Fruit fly (Drosophila melanogaster) whole organism, embryonic: ENCODE results near the gene Ilk.

Source experiments
- Asciz ChIP-seq: fragments of 200-800 bp; sonication (Bioruptor generic); optimal IDR thresholded peaks from 2 replicates; lab custom pipeline; 2017; ENCODE audit warnings: missing biosample characterization, mild to moderate bottlenecking, missing genetic modification characterization, missing genetic modification reagents
- C15 ChIP-seq: fragments of 200-800 bp; sonication (Bioruptor generic); IDR thresholded peaks from 3 replicates; pipeline ENCODE4 v1.3.6; 2022; ENCODE audit warnings: missing biosample characterization, missing genetic modification characterization
- CG11247 ChIP-seq: fragments of 200-800 bp; sonication (Bioruptor generic); IDR thresholded peaks from 2 replicates; pipeline ENCODE4 v1.3.6; 2022; ENCODE audit warnings: missing biosample characterization, missing genetic modification characterization
- CG13296 ChIP-seq: fragments of 200-800 bp; sonication (Bioruptor generic); optimal IDR thresholded peaks from 3 replicates; lab custom pipeline; 2018; ENCODE audit warnings: missing biosample characterization, mild to moderate bottlenecking, missing genetic modification characterization
- CG14050 ChIP-seq: fragments of 200-800 bp; sonication (Bioruptor generic); IDR thresholded peaks from 3 replicates; pipeline ENCODE4 v1.3.6; 2022; ENCODE audit warnings: missing biosample characterization, missing genetic modification characterization
- CG14441 ChIP-seq: fragments of 200-800 bp; sonication (Bioruptor generic); IDR thresholded peaks from 2 replicates; pipeline ENCODE4 v1.3.6; 2022; ENCODE audit warnings: missing biosample characterization, missing genetic modification characterization
- CG16863 ChIP-seq: fragments of 200-800 bp; sonication (Bioruptor generic); optimal IDR thresholded peaks from 3 replicates; lab custom pipeline; 2016; ENCODE audit warnings: missing biosample characterization, missing genetic modification characterization
- CG17359 ChIP-seq: fragments of 200-800 bp; sonication (Bioruptor generic); optimal IDR thresholded peaks from 3 replicates; lab custom pipeline; 2018; ENCODE audit warnings: missing biosample characterization, mild to moderate bottlenecking, missing genetic modification characterization, moderate library complexity
- CG17568 ChIP-seq: fragments of 200-800 bp; sonication (Bioruptor generic); optimal IDR thresholded peaks from 2 replicates; lab custom pipeline; 2018; ENCODE audit warnings: missing biosample characterization, mild to moderate bottlenecking, missing genetic modification characterization, moderate library complexity
- CG18262 ChIP-seq: fragments of 200-800 bp; optimal IDR thresholded peaks from 3 replicates; lab custom pipeline; 2019; ENCODE audit warnings: missing biosample characterization, mild to moderate bottlenecking, missing genetic modification characterization, moderate library complexity
- CG2712 ChIP-seq: fragments of 200-800 bp; optimal IDR thresholded peaks from 3 replicates; lab custom pipeline; 2019; ENCODE audit warnings: missing biosample characterization, mild to moderate bottlenecking, missing genetic modification characterization, moderate library complexity
- CG31441 ChIP-seq: fragments of 200-800 bp; sonication (Bioruptor generic); IDR thresholded peaks from 2 replicates; pipeline ENCODE4 v1.3.6; 2022; ENCODE audit warnings: missing biosample characterization, missing genetic modification characterization
- CG34224 ChIP-seq: fragments of 200-800 bp; sonication (Bioruptor generic); IDR thresholded peaks from 3 replicates; pipeline ENCODE4 v1.3.6; 2022; ENCODE audit warnings: missing biosample characterization, missing genetic modification characterization; ENCODE audit not compliant: partially characterized antibody
- CG4820 ChIP-seq: fragments of 200-800 bp; sonication (Bioruptor generic); optimal IDR thresholded peaks from 3 replicates; lab custom pipeline; 2016; ENCODE audit warnings: missing biosample characterization, missing genetic modification characterization
- CG7357 ChIP-seq: fragments of 200-800 bp; sonication (Bioruptor generic); IDR thresholded peaks from 3 replicates; pipeline ENCODE4 v1.3.6; 2022; ENCODE audit warnings: missing biosample characterization, missing genetic modification characterization
- CG7839 ChIP-seq: fragments of 200-800 bp; sonication (Bioruptor generic); optimal IDR thresholded peaks from 3 replicates; lab custom pipeline; 2018; ENCODE audit warnings: missing biosample characterization, mild to moderate bottlenecking, missing genetic modification characterization, moderate library complexity
- CG8290 ChIP-seq, 3 experiments: fragments of 200-800 bp; sonication (Bioruptor generic); optimal IDR thresholded peaks; 2 replicates each; lab custom pipeline; 2016 to 2019; ENCODE audit warnings: missing biosample characterization in 3 of 3, missing genetic modification characterization in 3 of 3, mild to moderate bottlenecking in 2 of 3, moderate library complexity in 1 of 3
- CoRest ChIP-seq: fragments of 200-800 bp; sonication (Bioruptor generic); optimal IDR thresholded peaks from 3 replicates; lab custom pipeline; 2018; ENCODE audit warnings: missing biosample characterization, mild to moderate bottlenecking, missing genetic modification characterization, moderate library complexity
- Drgx ChIP-seq: fragments of 200-800 bp; sonication (Bioruptor generic); IDR thresholded peaks from 2 replicates; pipeline ENCODE4 v1.3.6; 2022; ENCODE audit warnings: missing biosample characterization, missing genetic modification characterization
- E2f2 ChIP-seq: fragments of 200-800 bp; sonication (Bioruptor generic); IDR thresholded peaks from 2 replicates; pipeline ENCODE4 v1.3.6; 2022; ENCODE audit warnings: missing biosample characterization, missing genetic modification characterization
- Ets65A ChIP-seq: fragments of 200-800 bp; sonication (Bioruptor generic); peaks from one replicate; lab custom pipeline; 2016; ENCODE audit warnings: missing biosample characterization, missing genetic modification characterization
- Med ChIP-seq: fragments of 200-800 bp; sonication (Bioruptor generic); peaks from one replicate; lab custom pipeline; 2016; ENCODE audit warnings: missing biosample characterization, missing genetic modification characterization, mild to moderate bottlenecking, inconsistent platforms, moderate library complexity
- Mrtf ChIP-seq: fragments of 200-800 bp; sonication (Bioruptor generic); IDR thresholded peaks from 3 replicates; pipeline ENCODE4 v1.3.6; 2022; ENCODE audit warnings: missing biosample characterization, missing genetic modification characterization
- NfI ChIP-seq: fragments of 200-800 bp; sonication (Bioruptor generic); optimal IDR thresholded peaks from 3 replicates; lab custom pipeline; 2018; ENCODE audit warnings: missing biosample characterization, mild to moderate bottlenecking, missing genetic modification characterization, moderate library complexity
- Sox100B ChIP-seq: fragments of 200-800 bp; sonication (Bioruptor generic); optimal IDR thresholded peaks from 3 replicates; lab custom pipeline; 2018; ENCODE audit warnings: missing biosample characterization, mild to moderate bottlenecking, missing genetic modification characterization
- Sox102F ChIP-seq: fragments of 200-800 bp; sonication (Bioruptor generic); optimal IDR thresholded peaks from 2 replicates; lab custom pipeline; 2018; ENCODE audit warnings: missing biosample characterization, mild to moderate bottlenecking, missing genetic modification characterization, moderate library complexity
- Stat92E ChIP-seq, 3 experiments: fragments of >200 bp in 2 of 3; fragments of 200-800 bp in 1 of 3; sonication (Bioruptor generic) in 1 of 3; optimal IDR thresholded peaks; 2 replicates each; lab custom pipeline; 2017 to 2019; ENCODE audit warnings: missing biosample characterization in 3 of 3, missing genetic modification characterization in 3 of 3, mild to moderate bottlenecking in 1 of 3, moderate library complexity in 1 of 3
- Xrp1 ChIP-seq: fragments of 200-800 bp; sonication (Bioruptor generic); IDR thresholded peaks from 2 replicates; pipeline ENCODE4 v1.3.6; 2022; ENCODE audit warnings: missing biosample characterization, missing genetic modification characterization
- amos ChIP-seq: fragments of 200-800 bp; sonication (Bioruptor generic); IDR thresholded peaks from 2 replicates; pipeline ENCODE4 v1.3.6; 2022; ENCODE audit warnings: missing biosample characterization, missing genetic modification characterization; ENCODE audit not compliant: partially characterized antibody
- cas ChIP-seq: fragments of 200-800 bp; sonication (Bioruptor generic); IDR thresholded peaks from 2 replicates; pipeline ENCODE4 v1.3.6; 2022; ENCODE audit warnings: missing biosample characterization, missing genetic modification characterization
- dmrt99B ChIP-seq: fragments of 200-800 bp; sonication (Bioruptor generic); optimal IDR thresholded peaks from 2 replicates; lab custom pipeline; 2018; ENCODE audit warnings: missing biosample characterization, mild to moderate bottlenecking, missing genetic modification characterization, moderate library complexity
- dysf ChIP-seq: fragments of 200-800 bp; sonication (Bioruptor generic); IDR thresholded peaks from 3 replicates; pipeline ENCODE4 v1.3.6; 2022; ENCODE audit warnings: missing biosample characterization, missing genetic modification characterization
- ems ChIP-seq: fragments of 200-800 bp; sonication (Bioruptor generic); optimal IDR thresholded peaks from 3 replicates; lab custom pipeline; 2016; ENCODE audit warnings: missing biosample characterization, missing genetic modification characterization
- eve ChIP-seq, 2 experiments: fragments of >200 bp; optimal IDR thresholded peaks; 2 replicates each; lab custom pipeline; 2017; ENCODE audit warnings: missing biosample characterization in 2 of 2, missing genetic modification characterization in 2 of 2
- ewg ChIP-seq: fragments of 200-800 bp; sonication (Bioruptor generic); optimal IDR thresholded peaks from 3 replicates; lab custom pipeline; 2017; ENCODE audit warnings: mild to moderate bottlenecking, missing biosample characterization, missing genetic modification reagents, missing genetic modification characterization
- gce ChIP-seq: fragments of 200-800 bp; sonication (Bioruptor generic); IDR thresholded peaks from 3 replicates; pipeline ENCODE4 v1.3.6; 2022; ENCODE audit warnings: missing biosample characterization, missing genetic modification characterization
- gem ChIP-seq: fragments of 200-800 bp; sonication (Bioruptor generic); optimal IDR thresholded peaks from 2 replicates; lab custom pipeline; 2019; ENCODE audit warnings: missing biosample characterization, mild to moderate bottlenecking, missing genetic modification characterization, moderate library complexity
- mirr ChIP-seq: fragments of 200-800 bp; sonication (Bioruptor generic); optimal IDR thresholded peaks from 3 replicates; lab custom pipeline; 2018; ENCODE audit warnings: missing biosample characterization, mild to moderate bottlenecking, missing genetic modification characterization
- nau ChIP-seq: fragments of 200-800 bp; sonication (Bioruptor generic); optimal IDR thresholded peaks from 3 replicates; lab custom pipeline; 2017; ENCODE audit warnings: missing biosample characterization, mild to moderate bottlenecking, missing genetic modification characterization, missing genetic modification reagents
- phol ChIP-seq: fragments of 200-800 bp; sonication (Bioruptor generic); optimal IDR thresholded peaks from 3 replicates; lab custom pipeline; 2018; ENCODE audit warnings: missing biosample characterization, mild to moderate bottlenecking, missing genetic modification characterization, moderate library complexity
- row ChIP-seq: fragments of 200-800 bp; sonication (Bioruptor generic); IDR thresholded peaks from 3 replicates; pipeline ENCODE4 v1.3.6; 2022; ENCODE audit warnings: missing biosample characterization, missing genetic modification characterization
- sens ChIP-seq: fragments of 200-800 bp; sonication (Bioruptor generic); peaks from one replicate; lab custom pipeline; 2016; ENCODE audit warnings: missing biosample characterization, missing genetic modification characterization
- sob ChIP-seq: fragments of 200-800 bp; sonication (Bioruptor generic); IDR thresholded peaks from 2 replicates; pipeline ENCODE4 v1.3.6; 2022; ENCODE audit warnings: missing biosample characterization, missing genetic modification characterization
- sr ChIP-seq: fragments of 200-800 bp; sonication (Bioruptor generic); IDR thresholded peaks from 3 replicates; pipeline ENCODE4 v1.3.6; 2022; ENCODE audit warnings: missing biosample characterization, missing genetic modification characterization
- sug ChIP-seq: fragments of 200-800 bp; optimal IDR thresholded peaks from 2 replicates; lab custom pipeline; 2019; ENCODE audit warnings: missing biosample characterization, mild to moderate bottlenecking, missing genetic modification characterization, moderate library complexity
- toy ChIP-seq: fragments of 200-800 bp; sonication (Bioruptor generic); IDR thresholded peaks from 2 replicates; pipeline ENCODE4 v1.3.6; 2022; ENCODE audit warnings: missing biosample characterization, missing genetic modification characterization
- ttk ChIP-seq: fragments of 200-800 bp; sonication (Bioruptor generic); IDR thresholded peaks from 2 replicates; pipeline ENCODE4 v2.1.2; 2022; ENCODE audit warnings: missing biosample characterization, missing genetic modification characterization
- zf30C ChIP-seq: fragments of 200-800 bp; sonication (Bioruptor generic); optimal IDR thresholded peaks from 3 replicates; lab custom pipeline; 2018; ENCODE audit warnings: missing biosample characterization, mild to moderate bottlenecking, missing genetic modification characterization

Gene Ilk

dm6 chr3L:21200587-21200986, 16.1 kb upstream of the Ilk start (continued):
- TF ChIP-seq amos, result no peak
- no peak for TF ChIP-seq zf30C (GFP tag; lab: Kevin White, UChicago)
- 0 out of 2 replicates have a peak, but pooled peaks have one; percentile 9 for TF ChIP-seq toy (GFP tag; lab: Robert Waterston, UW)
- peak; percentile 53; the same call in 1 of the 2 replicates for TF ChIP-seq ttk (GFP tag; lab: Robert Waterston, UW)
- TF ChIP-seq CG16863 (GFP tag; lab: Kevin White, UChicago), result no peak
- TF ChIP-seq nau (GFP tag; lab: Kevin White, UChicago), result no peak
- TF ChIP-seq CG4820 (GFP tag; lab: Kevin White, UChicago), result no peak
- no peak for TF ChIP-seq CG34224
- TF ChIP-seq NfI (GFP tag; lab: Kevin White, UChicago), result peak; percentile 7
- peak; percentile 5 for TF ChIP-seq dmrt99B (tag; lab: Kevin White, UChicago)
- peak; percentile 22 for TF ChIP-seq CG7839 (tag; lab: Kevin White, UChicago)
- TF ChIP-seq CoRest (tag; lab: Kevin White, UChicago), result no peak
- TF ChIP-seq gce (GFP tag; lab: Robert Waterston, UW), result 0 out of 3 replicates have a peak, but pooled peaks have one; percentile 55
- TF ChIP-seq Sox100B (GFP tag; lab: Kevin White, UChicago), result peak; percentile 8
- 0 out of 3 replicates have a peak, but pooled peaks have one; percentile 18 for TF ChIP-seq dysf (GFP tag; lab: Robert Waterston, UW)
- no peak for TF ChIP-seq sens (GFP tag; lab: Kevin White, UChicago)
- TF ChIP-seq Xrp1 (GFP tag; lab: Robert Waterston, UW), result 0 out of 2 replicates have a peak, but pooled peaks have one; percentile 38
- no peak for TF ChIP-seq eve (GFP tag; optimal IDR thresholded peaks at IDR 0.05; lab: Kevin White, UChicago)
- 0 out of 2 replicates have a peak, but pooled peaks have one; percentile 25 for TF ChIP-seq CG31441 (GFP tag; lab: Robert Waterston, UW)
- TF ChIP-seq CG17359 (tag; lab: Kevin White, UChicago), result peak; percentile 16
- peak; percentile 23 for TF ChIP-seq CG2712 (tag; lab: Kevin White, UChicago)
- TF ChIP-seq Drgx (GFP tag; lab: Robert Waterston, UW), result 0 out of 2 replicates have a peak, but pooled peaks have one; percentile 19
- peak; percentile 24 for TF ChIP-seq Sox102F
- 0 out of 3 replicates have a peak, but pooled peaks have one; percentile 10 for TF ChIP-seq sr (GFP tag; lab: Robert Waterston, UW)
- TF ChIP-seq Ets65A (GFP tag; lab: Kevin White, UChicago), result peak; percentile 13
- TF ChIP-seq phol (tag; lab: Kevin White, UChicago), result peak; percentile 20
- peak; percentile 17 for TF ChIP-seq CG18262 (tag; lab: Kevin White, UChicago)
- peak; percentile 42; the same call in 2 of the 3 replicates for TF ChIP-seq row (GFP tag; lab: Robert Waterston, UW)
- TF ChIP-seq CG7357 (GFP tag; lab: Robert Waterston, UW), result no peak
- peak; percentile 27 for TF ChIP-seq gem (tag; lab: Kevin White, UChicago)

- TF ChIP-seq CG11247 (no peak), Med (GFP tag; lab: Kevin White, UChicago) (peak; percentile 82), E2f2 (GFP tag; lab: Robert Waterston, UW) (no peak), Drgx (GFP tag; lab: Robert Waterston, UW) (0 out of 2 replicates have a peak, but pooled peaks have one; percentile 27), Mrtf (GFP tag; lab: Robert Waterston, UW) (peak; percentile 27; the same call in 1 of the 3 replicates), mirr (GFP tag; lab: Kevin White, UChicago) (peak; percentile 66), CG14050 (no peak), CG8290 (GFP tag; optimal IDR thresholded peaks at IDR 0.05; lab: Kevin White, UChicago) (no peak), CG8290 (tag; optimal IDR thresholded peaks at IDR 0.05; lab: Kevin White, UChicago) (peak in 1 of 2 experiments; percentile 54), sug (tag; lab: Kevin White, UChicago) (peak; percentile 25), Stat92E (GFP tag; optimal IDR thresholded peaks at IDR 0.05; lab: Kevin White, UChicago) (no peak), sob (GFP tag; lab: Robert Waterston, UW) (peak; percentile 46; the same call in 1 of the 2 replicates), ewg (no peak), Asciz (GFP tag; lab: Kevin White, UChicago) (no peak), CG17568 (GFP tag; lab: Kevin White, UChicago) (no peak), ems (GFP tag; lab: Kevin White, UChicago) (no peak), CG13296 (GFP tag; lab: Kevin White, UChicago) (peak; percentile 42), cas (0 out of 2 replicates have a peak, but pooled peaks have one; percentile 18), CG14441 (GFP tag; lab: Robert Waterston, UW) (0 out of 2 replicates have a peak, but pooled peaks have one; percentile 20), C15 (0 out of 3 replicates have a peak, but pooled peaks have one; percentile 22)
These were observed 15.3 kb upstream of the Ilk start for dm6 chr3L:21201246-21201896.
